Worm (Caenorhabditis elegans) whole organism, mixed stage, embryonic: ENCODE results near the gene glb-15.

Source experiments
- M03D4.4 ChIP-seq: sonication (generic microtip); optimal IDR thresholded peaks from 2 replicates; lab custom pipeline; 2017; ENCODE audit warnings: mild to moderate bottlenecking, missing genetic modification characterization, missing compliant biosample characterization
- bed-3 ChIP-seq: fragments of 200-800 bp; sonication (Bioruptor generic); optimal IDR thresholded peaks from 3 replicates; lab custom pipeline; 2018; ENCODE audit warnings: mild to moderate bottlenecking, missing genetic modification characterization, moderate library complexity, missing compliant biosample characterization
- blmp-1 ChIP-seq: fragments of 150-350 bp; optimal IDR thresholded peaks from 2 replicates; lab custom pipeline; 2014; ENCODE audit warnings: missing biosample characterization, missing genetic modification characterization
- ceh-39 ChIP-seq: fragments of 150-350 bp; optimal IDR thresholded peaks from 2 replicates; lab custom pipeline; 2014; ENCODE audit warnings: missing biosample characterization, missing genetic modification characterization
- ceh-43 ChIP-seq: fragments of 200-800 bp; sonication (Bioruptor generic); optimal IDR thresholded peaks from 2 replicates; lab custom pipeline; 2018; ENCODE audit warnings: mild to moderate bottlenecking, missing genetic modification characterization, moderate library complexity, missing compliant biosample characterization
- ceh-83 ChIP-seq: fragments of 200-800 bp; sonication (Bioruptor generic); optimal IDR thresholded peaks from 2 replicates; lab custom pipeline; 2018; ENCODE audit warnings: mild to moderate bottlenecking, missing genetic modification characterization, missing compliant biosample characterization
- ces-1 ChIP-seq: fragments of 150-350 bp; optimal IDR thresholded peaks from 2 replicates; lab custom pipeline; 2014; ENCODE audit warnings: missing biosample characterization, missing genetic modification reagents, missing genetic modification characterization
- cnd-1 ChIP-seq: fragments of 200-800 bp; sonication (Bioruptor generic); optimal IDR thresholded peaks from 2 replicates; lab custom pipeline; 2018; ENCODE audit warnings: mild to moderate bottlenecking, missing genetic modification characterization, missing compliant biosample characterization
- drap-1 ChIP-seq: fragments of 200-800 bp; sonication (Bioruptor generic); optimal IDR thresholded peaks from 3 replicates; lab custom pipeline; 2018; ENCODE audit warnings: mild to moderate bottlenecking, missing genetic modification characterization, missing compliant biosample characterization
- elt-1 ChIP-seq: sonication (generic microtip); optimal IDR thresholded peaks from 2 replicates; lab custom pipeline; 2017; ENCODE audit warnings: missing genetic modification characterization, mild to moderate bottlenecking, missing compliant biosample characterization, antibody characterized with exemption, moderate library complexity, borderline replicate concordance; ENCODE audit not compliant: insufficient read depth
- elt-3 ChIP-seq: fragments of 150-350 bp; optimal IDR thresholded peaks from 2 replicates; lab custom pipeline; 2014; ENCODE audit warnings: missing biosample characterization, missing genetic modification characterization
- flh-1 ChIP-seq: fragments of 200-800 bp; sonication (Bioruptor generic); optimal IDR thresholded peaks from 2 replicates; lab custom pipeline; 2018; ENCODE audit warnings: mild to moderate bottlenecking, missing genetic modification characterization, moderate library complexity, missing compliant biosample characterization
- ham-2 ChIP-seq: fragments of 200-800 bp; sonication (Bioruptor generic); optimal IDR thresholded peaks from 2 replicates; lab custom pipeline; 2018; ENCODE audit warnings: mild to moderate bottlenecking, missing genetic modification characterization, missing compliant biosample characterization
- hlh-1 ChIP-seq: fragments of 150-350 bp; optimal IDR thresholded peaks from 2 replicates; lab custom pipeline; 2014; ENCODE audit warnings: missing biosample characterization, missing genetic modification reagents, missing genetic modification characterization
- lin-13 ChIP-seq: fragments of 150-350 bp; optimal IDR thresholded peaks from 2 replicates; lab custom pipeline; 2014; ENCODE audit warnings: missing biosample characterization, missing genetic modification characterization
- lin-32 ChIP-seq: fragments of 200-800 bp; sonication (Bioruptor generic); optimal IDR thresholded peaks from 2 replicates; lab custom pipeline; 2018; ENCODE audit warnings: mild to moderate bottlenecking, missing genetic modification characterization, missing compliant biosample characterization
- lsy-2 ChIP-seq: fragments of 150-350 bp; optimal IDR thresholded peaks from 2 replicates; lab custom pipeline; 2014; ENCODE audit warnings: missing biosample characterization, missing genetic modification characterization
- mab-5 ChIP-seq: fragments of 150-350 bp; optimal IDR thresholded peaks from 2 replicates; lab custom pipeline; 2014; ENCODE audit warnings: missing biosample characterization, missing genetic modification characterization
- mep-1 ChIP-seq: fragments of 150-350 bp; optimal IDR thresholded peaks from 2 replicates; lab custom pipeline; 2017; ENCODE audit warnings: missing biosample characterization, missing genetic modification reagents, missing genetic modification characterization, inconsistent platforms
- mls-2 ChIP-seq: sonication (generic microtip); optimal IDR thresholded peaks from 2 replicates; lab custom pipeline; 2016; ENCODE audit warnings: mild to moderate bottlenecking, missing genetic modification characterization, moderate library complexity, missing compliant biosample characterization
- nhr-12 ChIP-seq: fragments of 150-350 bp; optimal IDR thresholded peaks from 2 replicates; lab custom pipeline; 2014; ENCODE audit warnings: missing biosample characterization, missing genetic modification characterization
- nhr-2 ChIP-seq: fragments of 150-350 bp; optimal IDR thresholded peaks from 2 replicates; lab custom pipeline; 2014; ENCODE audit warnings: missing biosample characterization, missing genetic modification characterization
- nhr-237 ChIP-seq: fragments of 150-350 bp; optimal IDR thresholded peaks from 2 replicates; lab custom pipeline; 2014; ENCODE audit warnings: missing biosample characterization, missing genetic modification characterization
- nhr-28 ChIP-seq: fragments of 150-350 bp; optimal IDR thresholded peaks from 2 replicates; lab custom pipeline; 2014; ENCODE audit warnings: missing biosample characterization, missing genetic modification characterization
- nhr-76 ChIP-seq: sonication (generic microtip); optimal IDR thresholded peaks from 2 replicates; lab custom pipeline; 2017; ENCODE audit warnings: missing biosample characterization, missing genetic modification characterization
- pha-4 ChIP-seq: fragments of 150-350 bp; optimal IDR thresholded peaks from 2 replicates; lab custom pipeline; 2018; ENCODE audit warnings: missing biosample characterization, missing genetic modification reagents, missing genetic modification characterization
- sem-2 ChIP-seq: fragments of 200-800 bp; sonication (Bioruptor generic); optimal IDR thresholded peaks from 2 replicates; lab custom pipeline; 2018; ENCODE audit warnings: mild to moderate bottlenecking, missing genetic modification characterization, missing compliant biosample characterization
- snpc-4 ChIP-seq: fragments of 150-350 bp; optimal IDR thresholded peaks from 2 replicates; lab custom pipeline; 2014; ENCODE audit warnings: missing biosample characterization, missing genetic modification characterization
- sptf-1 ChIP-seq: sonication (generic microtip); optimal IDR thresholded peaks from 2 replicates; lab custom pipeline; 2017; ENCODE audit warnings: mild to moderate bottlenecking, missing genetic modification characterization, moderate library complexity, missing compliant biosample characterization
- tbx-8 ChIP-seq: fragments of 200-800 bp; sonication (Bioruptor generic); optimal IDR thresholded peaks from 2 replicates; lab custom pipeline; 2018; ENCODE audit warnings: mild to moderate bottlenecking, missing genetic modification characterization, moderate library complexity, missing compliant biosample characterization
- unc-120 ChIP-seq: sonication (generic microtip); optimal IDR thresholded peaks from 2 replicates; lab custom pipeline; 2017; ENCODE audit warnings: missing genetic modification characterization, missing compliant biosample characterization; ENCODE audit not compliant: poor library complexity, severe bottlenecking
- unc-39 ChIP-seq: fragments of 150-350 bp; optimal IDR thresholded peaks from 2 replicates; lab custom pipeline; 2014; ENCODE audit warnings: missing biosample characterization, missing genetic modification characterization
- unc-62 ChIP-seq: fragments of 150-350 bp; optimal IDR thresholded peaks from 2 replicates; lab custom pipeline; 2014; ENCODE audit warnings: missing biosample characterization, missing genetic modification reagents, missing genetic modification characterization
- zip-8 ChIP-seq: fragments of 150-350 bp; optimal IDR thresholded peaks from 2 replicates; lab custom pipeline; 2014; ENCODE audit warnings: missing biosample characterization, missing genetic modification characterization
- ztf-11 ChIP-seq: fragments of 150-350 bp; optimal IDR thresholded peaks from 2 replicates; lab custom pipeline; 2014; ENCODE audit warnings: missing biosample characterization, missing genetic modification characterization

The glb-15 gene

ce11 chrV:11645244-11645643, 27.2 kb upstream of the glb-15 start, which contains the start of gene skp-1:
Gene skp-1 (plus strand): TSS chrV:11645481.
- TF ChIP-seq tbx-8 (GFP tag; lab: Kevin White, UChicago): no peak
- TF ChIP-seq M03D4.4 (tag; lab: Kevin White, UChicago): no peak
- TF ChIP-seq ham-2 (GFP tag; lab: Kevin White, UChicago): no peak
- TF ChIP-seq elt-3: no peak
- TF ChIP-seq snpc-4 (tag; lab: Kevin White, UChicago): no peak
- TF ChIP-seq nhr-2 (tag; lab: Kevin White, UChicago): no peak
- TF ChIP-seq sptf-1 (tag; lab: Kevin White, UChicago): no peak
- no peak for TF ChIP-seq bed-3 (GFP tag; lab: Kevin White, UChicago)
- TF ChIP-seq nhr-76 (tag; lab: Kevin White, UChicago): no peak
- TF ChIP-seq mls-2 (tag; lab: Kevin White, UChicago): no peak
- no peak for TF ChIP-seq ceh-39 (tag; lab: Kevin White, UChicago)
- TF ChIP-seq elt-1 (tag; lab: Kevin White, UChicago): no peak
- no peak for TF ChIP-seq pha-4
- no peak for TF ChIP-seq unc-120

- no peak for TF ChIP-seq nhr-76 (tag; lab: Kevin White, UChicago)
- no peak for TF ChIP-seq nhr-12
- TF ChIP-seq blmp-1: no peak
- no peak for TF ChIP-seq cnd-1 (tag; lab: Kevin White, UChicago)
- peak; percentile 76 for TF ChIP-seq ceh-39 (tag; lab: Kevin White, UChicago)
- no peak for TF ChIP-seq elt-3
- no peak for TF ChIP-seq nhr-28
- no peak for TF ChIP-seq ceh-43 (GFP tag; lab: Kevin White, UChicago)
- peak; percentile 30 for TF ChIP-seq nhr-237 (tag; lab: Kevin White, UChicago)
- TF ChIP-seq ztf-11: no peak
- TF ChIP-seq unc-62: no peak
- TF ChIP-seq snpc-4 (tag; lab: Kevin White, UChicago): no peak
- no peak for TF ChIP-seq mls-2 (tag; lab: Kevin White, UChicago)
- no peak for TF ChIP-seq zip-8
- TF ChIP-seq nhr-2 (tag; lab: Kevin White, UChicago): peak; percentile 26
- no peak for TF ChIP-seq bed-3 (GFP tag; lab: Kevin White, UChicago)
- TF ChIP-seq unc-39 (tag; lab: Kevin White, UChicago): no peak
- TF ChIP-seq ham-2 (GFP tag; lab: Kevin White, UChicago): no peak
- no peak for TF ChIP-seq M03D4.4 (tag; lab: Kevin White, UChicago)
- no peak for TF ChIP-seq unc-120
- TF ChIP-seq mep-1 (tag; lab: Kevin White, UChicago): peak; percentile 83
- peak; percentile 51 for TF ChIP-seq lsy-2 (tag; lab: Kevin White, UChicago)
- no peak for TF ChIP-seq elt-1 (tag; lab: Kevin White, UChicago)
- TF ChIP-seq sptf-1 (tag; lab: Kevin White, UChicago): no peak
- peak; percentile 57 for TF ChIP-seq hlh-1
- peak; percentile 14 for TF ChIP-seq lin-13
- no peak for TF ChIP-seq flh-1 (GFP tag; lab: Kevin White, UChicago)
- no peak for TF ChIP-seq ceh-83 (GFP tag; lab: Kevin White, UChicago)
- TF ChIP-seq ces-1 (GFP tag; lab: Kevin White, UChicago): peak; percentile 55
- TF ChIP-seq mab-5 (tag; lab: Kevin White, UChicago): no peak
- TF ChIP-seq pha-4: no peak
- no peak for TF ChIP-seq drap-1 (GFP tag; lab: Kevin White, UChicago)
- TF ChIP-seq lin-32 (GFP tag; lab: Kevin White, UChicago): no peak
- TF ChIP-seq sem-2: no peak
- TF ChIP-seq tbx-8 (GFP tag; lab: Kevin White, UChicago): no peak
These were observed 26.1 kb upstream of the glb-15 start, which contains the start of gene bir-1 for ce11 chrV:11644166-11644565. Gene bir-1 (plus strand): TSS chrV:11644477.

- no peak for TF ChIP-seq pha-4
- TF ChIP-seq unc-120: peak; percentile 48
- peak; percentile 0 for TF ChIP-seq mep-1 (tag; lab: Kevin White, UChicago)
- TF ChIP-seq ces-1 (GFP tag; lab: Kevin White, UChicago): peak; percentile 96
- no peak for TF ChIP-seq ceh-83 (GFP tag; lab: Kevin White, UChicago)
- no peak for TF ChIP-seq elt-3
- TF ChIP-seq nhr-237 (tag; lab: Kevin White, UChicago): no peak
- no peak for TF ChIP-seq ceh-43 (GFP tag; lab: Kevin White, UChicago)
- peak; percentile 57 for TF ChIP-seq mls-2 (tag; lab: Kevin White, UChicago)
- peak; percentile 38 for TF ChIP-seq drap-1 (GFP tag; lab: Kevin White, UChicago)
- TF ChIP-seq ceh-39 (tag; lab: Kevin White, UChicago): no peak
These were observed 23.3 kb upstream of the glb-15 start for ce11 chrV:11641298-11641787.
